Worm (Caenorhabditis elegans): ENCODE data around the gene puf-6.
"Not testable (repeated sequence)": the region's sequence is repeated elsewhere in the genome, so short reads cannot be mapped to it uniquely, and the experiment has no call there.

The puf-6 gene

ce11 chrII:13043433-13044054 lies at the start of gene puf-6:
Gene puf-6 (minus strand): TSS chrII:13043445.
- not testable (repeated sequence) for TF ChIP-seq med-1 (GFP tag; optimal IDR thresholded peaks at IDR 0.05; ENCODE audit: insufficient read depth); ref-1 (GFP tag; conservative IDR thresholded peaks at IDR 0.05); ztf-29 (GFP tag; IDR thresholded peaks at IDR 0.05)

ce11 chrII:13091857-13092256 lies 48.6 kb upstream of the puf-6 start:
- TF ChIP-seq ztf-23 (GFP tag; IDR thresholded peaks at IDR 0.05) (no peak), ref-1 (GFP tag; conservative IDR thresholded peaks at IDR 0.05) (no peak), ztf-29 (GFP tag; IDR thresholded peaks at IDR 0.05) (no peak), tab-1 (GFP tag; IDR thresholded peaks at IDR 0.05) (no peak), T22C8.4 (GFP tag; IDR thresholded peaks at IDR 0.05) (no peak), klf-2 (GFP tag; conservative IDR thresholded peaks at IDR 0.05) (no peak), flt-1 (GFP tag; IDR thresholded peaks at IDR 0.05) (no peak), cog-1 (tag; optimal IDR thresholded peaks at IDR 0.05) (no peak), med-1 (GFP tag; optimal IDR thresholded peaks at IDR 0.05; ENCODE audit: insufficient read depth) (no peak)

ce11 chrII:13091123-13091522 lies 47.9 kb upstream of the puf-6 start, which contains the start of gene Y81G3A.4:
Gene Y81G3A.4 (plus strand): TSS chrII:13091423.
- no peak for TF ChIP-seq cog-1 (tag; optimal IDR thresholded peaks at IDR 0.05)

DNA sequence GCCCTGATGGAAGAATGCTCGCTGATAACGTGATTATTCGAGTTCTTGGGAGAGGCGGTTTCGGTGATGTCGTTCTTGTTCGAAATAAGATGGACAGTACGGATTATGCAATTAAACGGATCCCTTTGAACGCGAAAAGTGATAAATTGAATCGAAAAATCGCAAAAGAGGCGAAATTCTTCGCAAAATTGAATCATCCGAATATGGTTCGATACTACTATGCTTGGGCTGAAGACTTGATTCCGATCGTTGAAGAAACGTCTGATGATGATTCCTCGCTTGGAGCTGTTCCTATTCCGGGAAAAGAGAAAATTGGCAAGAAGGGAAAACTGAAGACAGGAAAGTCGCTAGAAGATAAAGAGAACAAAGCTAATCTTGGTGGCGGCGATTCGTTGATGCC lies 42.7 kb upstream of the puf-6 start:
- no peak for TF ChIP-seq klf-2 (GFP tag; conservative IDR thresholded peaks at IDR 0.05)
- TF ChIP-seq flt-1 (GFP tag; IDR thresholded peaks at IDR 0.05) = no peak
- no peak for TF ChIP-seq ref-1 (GFP tag; conservative IDR thresholded peaks at IDR 0.05)
- no peak for TF ChIP-seq T22C8.4 (GFP tag; IDR thresholded peaks at IDR 0.05)
- TF ChIP-seq cog-1 (tag; optimal IDR thresholded peaks at IDR 0.05) = no peak
- TF ChIP-seq ztf-29 (GFP tag; IDR thresholded peaks at IDR 0.05) = no peak
- no peak for TF ChIP-seq med-1 (GFP tag; optimal IDR thresholded peaks at IDR 0.05; ENCODE audit: insufficient read depth)
- TF ChIP-seq ztf-23 (GFP tag; IDR thresholded peaks at IDR 0.05) = no peak
- no peak for TF ChIP-seq tab-1 (GFP tag; IDR thresholded peaks at IDR 0.05)

- no peak for TF ChIP-seq flt-1 (GFP tag; IDR thresholded peaks at IDR 0.05)
- no peak for TF ChIP-seq ztf-23 (GFP tag; IDR thresholded peaks at IDR 0.05)
- no peak for TF ChIP-seq klf-2 (GFP tag; conservative IDR thresholded peaks at IDR 0.05)
- no peak for TF ChIP-seq T22C8.4 (GFP tag; IDR thresholded peaks at IDR 0.05)
- no peak for TF ChIP-seq med-1 (GFP tag; optimal IDR thresholded peaks at IDR 0.05; ENCODE audit: insufficient read depth)
- no peak for TF ChIP-seq ref-1 (GFP tag; conservative IDR thresholded peaks at IDR 0.05)
- no peak for TF ChIP-seq tab-1 (GFP tag; IDR thresholded peaks at IDR 0.05)
- no peak for TF ChIP-seq cog-1 (tag; optimal IDR thresholded peaks at IDR 0.05)
- TF ChIP-seq ztf-29 (GFP tag; IDR thresholded peaks at IDR 0.05) = no peak
These were observed 40.5 kb upstream of the puf-6 start, which contains the start of the genes Y81G3A.1 and gcn-2 for ce11 chrII:13083752-13084214. Gene Y81G3A.1 (minus strand): TSS chrII:13083926. Gene gcn-2 (plus strand): TSS chrII:13084164.

ce11 chrII:13082403-13082802 lies 39.2 kb upstream of the puf-6 start, which contains the start of gene Y81G3A.6:
Gene Y81G3A.6 (minus strand): TSS chrII:13082503.
- TF ChIP-seq klf-2 (GFP tag; conservative IDR thresholded peaks at IDR 0.05); med-1 (GFP tag; optimal IDR thresholded peaks at IDR 0.05; ENCODE audit: insufficient read depth); T22C8.4 (GFP tag; IDR thresholded peaks at IDR 0.05): not testable (repeated sequence)

DNA sequence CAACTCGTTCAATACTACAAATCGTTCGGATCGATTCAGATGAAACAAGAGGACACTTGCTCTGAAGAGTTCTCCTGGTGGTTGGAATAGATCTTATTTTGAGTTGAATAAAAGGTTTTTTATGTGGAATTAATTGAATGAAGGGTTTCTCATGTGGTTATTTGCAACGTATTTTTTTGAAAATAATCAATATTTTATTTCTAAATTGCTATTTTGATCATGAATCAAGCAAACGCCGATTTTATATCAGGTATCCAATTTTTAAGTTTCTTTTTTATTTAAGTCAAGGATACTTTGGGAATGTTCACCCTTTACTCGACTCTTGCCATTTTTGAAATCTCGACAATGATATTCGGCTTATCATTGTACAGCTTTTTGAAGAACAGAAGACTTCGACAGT lies 37.4 kb upstream of the puf-6 start, which contains the start of gene Y81G3A.2:
TSS of gene Y81G3A.2 (plus strand) at position 301 of the 400 bp plus-strand sequence.
- TF ChIP-seq ref-1 (GFP tag; conservative IDR thresholded peaks at IDR 0.05); ztf-23 (GFP tag; IDR thresholded peaks at IDR 0.05); med-1 (GFP tag; optimal IDR thresholded peaks at IDR 0.05; ENCODE audit: insufficient read depth): not testable (repeated sequence)

ce11 chrII:13078848-13079428 lies 35.7 kb upstream of the puf-6 start, which contains the start of gene F42G4.6:
Gene F42G4.6 (plus strand): TSS chrII:13079378.
- no peak for TF ChIP-seq med-1 (GFP tag; optimal IDR thresholded peaks at IDR 0.05; ENCODE audit: insufficient read depth)
- TF ChIP-seq ref-1 (GFP tag; conservative IDR thresholded peaks at IDR 0.05) = no peak
- no peak for TF ChIP-seq cog-1 (tag; optimal IDR thresholded peaks at IDR 0.05)
- TF ChIP-seq T22C8.4 (GFP tag; IDR thresholded peaks at IDR 0.05) = no peak
- TF ChIP-seq klf-2 (GFP tag; conservative IDR thresholded peaks at IDR 0.05) = no peak
- no peak for TF ChIP-seq ztf-29 (GFP tag; IDR thresholded peaks at IDR 0.05)

DNA sequence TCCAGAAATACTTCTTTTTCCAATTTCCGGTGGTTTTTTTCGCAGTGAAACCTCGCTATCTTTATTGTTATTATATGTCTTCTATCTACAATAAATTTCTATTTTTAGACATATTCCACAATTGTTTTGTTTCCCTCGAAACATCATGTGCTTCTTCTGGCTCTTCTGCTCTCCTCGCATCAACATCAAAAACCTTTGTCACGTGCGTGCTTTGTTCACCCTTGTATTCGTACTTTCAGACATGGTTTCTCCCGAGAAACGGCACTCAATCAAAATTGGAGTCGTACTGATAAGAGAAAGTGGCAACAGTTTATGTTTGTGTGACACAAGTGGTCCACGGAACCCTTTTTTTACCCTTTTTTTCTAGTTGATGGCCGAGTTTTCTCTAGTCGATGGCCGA lies 34.5 kb upstream of the puf-6 start:
- no peak for TF ChIP-seq ref-1 (GFP tag; conservative IDR thresholded peaks at IDR 0.05)
- TF ChIP-seq ztf-23 (GFP tag; IDR thresholded peaks at IDR 0.05) = no peak
- no peak for TF ChIP-seq T22C8.4 (GFP tag; IDR thresholded peaks at IDR 0.05)
- no peak for TF ChIP-seq cog-1 (tag; optimal IDR thresholded peaks at IDR 0.05)
- TF ChIP-seq flt-1 (GFP tag; IDR thresholded peaks at IDR 0.05) = no peak
- TF ChIP-seq ztf-29 (GFP tag; IDR thresholded peaks at IDR 0.05) = no peak
- TF ChIP-seq klf-2 (GFP tag; conservative IDR thresholded peaks at IDR 0.05) = no peak

DNA sequence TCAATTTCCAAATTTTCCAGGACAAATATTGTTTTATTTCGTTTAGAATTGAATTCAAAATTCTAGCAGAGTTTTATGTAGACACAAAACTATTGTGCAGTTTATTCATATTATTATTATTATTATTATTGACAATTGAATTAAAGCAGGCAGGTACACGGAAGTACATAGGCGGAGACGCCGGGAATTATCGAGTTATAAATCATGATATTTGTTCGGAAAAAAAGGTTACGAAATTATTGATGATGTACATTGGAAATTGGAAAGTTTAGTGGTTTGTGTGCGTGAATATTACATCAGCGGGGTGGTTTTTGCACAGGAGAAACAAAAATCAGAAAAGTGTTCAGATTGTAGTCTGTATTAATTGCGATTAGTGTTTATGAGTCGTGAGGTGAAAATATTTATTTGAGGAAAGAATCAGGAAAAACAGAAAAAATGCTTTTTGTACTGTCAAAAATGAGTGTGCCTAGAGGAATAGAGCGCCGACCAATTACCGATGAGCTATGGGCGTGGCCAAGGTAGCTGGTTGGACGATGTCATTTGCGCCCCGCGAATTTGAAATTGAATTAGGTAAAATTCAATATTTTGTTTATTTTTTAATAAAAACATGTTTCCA lies 33.2 kb upstream of the puf-6 start:
- TF ChIP-seq flt-1 (GFP tag; IDR thresholded peaks at IDR 0.05) = no peak
- TF ChIP-seq tab-1 (GFP tag; IDR thresholded peaks at IDR 0.05) = no peak
- no peak for TF ChIP-seq ztf-29 (GFP tag; IDR thresholded peaks at IDR 0.05)
- no peak for TF ChIP-seq cog-1 (tag; optimal IDR thresholded peaks at IDR 0.05)

All from whole organism, midembryonic.